Fruit fly (Drosophila melanogaster) whole organism, embryonic: Measurements from ENCODE around the gene CG12448.

Experiments used
- Ada2b ChIP-seq: fragments of 200-800 bp; sonication (Bioruptor generic); IDR thresholded peaks from 2 replicates; pipeline ENCODE4 v1.3.6; 2022; ENCODE audit warnings: missing biosample characterization, missing genetic modification characterization
- CG10321 ChIP-seq: fragments of 200-800 bp; sonication (Bioruptor generic); IDR thresholded peaks from 2 replicates; pipeline ENCODE4 v1.3.6; 2022; ENCODE audit warnings: missing biosample characterization, missing genetic modification characterization
- CG10462 ChIP-seq: fragments of 200-800 bp; sonication (Bioruptor generic); optimal IDR thresholded peaks from 2 replicates; lab custom pipeline; 2016; ENCODE audit warnings: missing biosample characterization, missing genetic modification characterization
- CG10543 ChIP-seq: fragments of 200-800 bp; sonication (Bioruptor generic); optimal IDR thresholded peaks from 3 replicates; lab custom pipeline; 2017; ENCODE audit warnings: missing biosample characterization, mild to moderate bottlenecking, missing genetic modification characterization, moderate library complexity
- CG12236 ChIP-seq: fragments of 200-800 bp; sonication (Bioruptor generic); optimal IDR thresholded peaks from 2 replicates; lab custom pipeline; 2016; ENCODE audit warnings: missing biosample characterization, missing genetic modification characterization
- CG13123 ChIP-seq: fragments of 200-800 bp; sonication (Bioruptor generic); optimal IDR thresholded peaks from 2 replicates; lab custom pipeline; 2016; ENCODE audit warnings: missing biosample characterization, missing genetic modification characterization
- CG15601 ChIP-seq: fragments of 200-800 bp; sonication (Bioruptor generic); optimal IDR thresholded peaks from 3 replicates; lab custom pipeline; 2019; ENCODE audit warnings: missing biosample characterization, mild to moderate bottlenecking, missing genetic modification characterization, moderate library complexity
- CG17328 ChIP-seq: fragments of 200-800 bp; sonication (Bioruptor generic); IDR thresholded peaks from 2 replicates; pipeline ENCODE4 v1.3.6; 2022; ENCODE audit warnings: missing biosample characterization, missing genetic modification characterization
- CG17612 ChIP-seq: fragments of 200-800 bp; sonication (Bioruptor generic); IDR thresholded peaks from 2 replicates; pipeline ENCODE4 v1.3.6; 2022; ENCODE audit warnings: missing biosample characterization, missing genetic modification characterization
- CG17829 ChIP-seq: fragments of 200-800 bp; optimal IDR thresholded peaks from 2 replicates; lab custom pipeline; 2019; ENCODE audit warnings: missing biosample characterization, mild to moderate bottlenecking, missing genetic modification characterization, moderate library complexity
- CG17912 ChIP-seq: fragments of 200-800 bp; sonication (Bioruptor generic); optimal IDR thresholded peaks from 2 replicates; lab custom pipeline; 2018; ENCODE audit warnings: missing biosample characterization, mild to moderate bottlenecking, missing genetic modification characterization
- CG18599 ChIP-seq: fragments of 200-800 bp; sonication (Bioruptor generic); optimal IDR thresholded peaks from 3 replicates; lab custom pipeline; 2017; ENCODE audit warnings: missing biosample characterization, missing genetic modification characterization, mild to moderate bottlenecking, moderate library complexity, missing genetic modification reagents
- CG3847 ChIP-seq: fragments of 200-800 bp; sonication (Bioruptor generic); IDR thresholded peaks from 2 replicates; pipeline ENCODE4 v1.3.6; 2022; ENCODE audit warnings: missing biosample characterization, missing genetic modification characterization
- CG4282 ChIP-seq: fragments of 200-800 bp; sonication (Bioruptor generic); optimal IDR thresholded peaks from 2 replicates; lab custom pipeline; 2016; ENCODE audit warnings: missing biosample characterization, missing genetic modification characterization
- CG4820 ChIP-seq: fragments of 200-800 bp; sonication (Bioruptor generic); optimal IDR thresholded peaks from 3 replicates; lab custom pipeline; 2016; ENCODE audit warnings: missing biosample characterization, missing genetic modification characterization
- CG5245 ChIP-seq: fragments of 200-800 bp; sonication (Bioruptor generic); optimal IDR thresholded peaks from 3 replicates; lab custom pipeline; 2016; ENCODE audit warnings: missing biosample characterization, missing genetic modification characterization
- CG5953 ChIP-seq: fragments of 200-800 bp; sonication (Bioruptor generic); IDR thresholded peaks from 2 replicates; pipeline ENCODE4 v1.3.6; 2022; ENCODE audit warnings: missing biosample characterization, missing genetic modification characterization
- CG7271 ChIP-seq: fragments of 200-800 bp; sonication (Bioruptor generic); optimal IDR thresholded peaks from 2 replicates; lab custom pipeline; 2018; ENCODE audit warnings: missing biosample characterization, mild to moderate bottlenecking, missing genetic modification characterization, moderate library complexity
- CHES-1-like ChIP-seq: fragments of 200-800 bp; sonication (Bioruptor generic); optimal IDR thresholded peaks from 2 replicates; lab custom pipeline; 2016; ENCODE audit warnings: missing biosample characterization, missing genetic modification characterization
- Deaf1 ChIP-seq: fragments of 200-800 bp; optimal IDR thresholded peaks from 3 replicates; lab custom pipeline; 2019; ENCODE audit warnings: missing biosample characterization, mild to moderate bottlenecking, missing genetic modification characterization, moderate library complexity
- Hr78 ChIP-seq, 2 experiments: fragments of 200-800 bp in 1 of 2; fragments of >200 bp in 1 of 2; sonication (Bioruptor generic) in 1 of 2; optimal IDR thresholded peaks; 2 replicates each; lab custom pipeline; 2017 to 2019; ENCODE audit warnings: missing biosample characterization in 2 of 2, missing genetic modification characterization in 2 of 2, mild to moderate bottlenecking in 1 of 2, moderate library complexity in 1 of 2
- Lim3 ChIP-seq: fragments of 200-800 bp; sonication (Bioruptor generic); IDR thresholded peaks from 2 replicates; pipeline ENCODE4 v1.3.6; 2022; ENCODE audit warnings: missing biosample characterization, missing genetic modification characterization
- MBD-R2 ChIP-seq: fragments of 200-800 bp; sonication (Bioruptor generic); IDR thresholded peaks from 2 replicates; pipeline ENCODE4 v1.3.6; 2022; ENCODE audit warnings: missing biosample characterization, missing genetic modification characterization
- Mes4 ChIP-seq: fragments of 200-800 bp; sonication (Bioruptor generic); optimal IDR thresholded peaks from 2 replicates; lab custom pipeline; 2016; ENCODE audit warnings: missing biosample characterization, missing genetic modification characterization
- Mrtf ChIP-seq: fragments of 200-800 bp; sonication (Bioruptor generic); IDR thresholded peaks from 3 replicates; pipeline ENCODE4 v1.3.6; 2022; ENCODE audit warnings: missing biosample characterization, missing genetic modification characterization
- Opbp ChIP-seq: fragments of 200-800 bp; sonication (Bioruptor generic); IDR thresholded peaks from 3 replicates; pipeline ENCODE4 v1.3.6; 2022; ENCODE audit warnings: missing biosample characterization, missing genetic modification characterization; ENCODE audit not compliant: partially characterized antibody
- Ravus ChIP-seq: fragments of 200-800 bp; sonication (Bioruptor generic); IDR thresholded peaks from 2 replicates; pipeline ENCODE4 v1.3.6; 2022; ENCODE audit warnings: missing biosample characterization, missing genetic modification characterization
- Six4 ChIP-seq: fragments of 200-800 bp; sonication (Bioruptor generic); optimal IDR thresholded peaks from 2 replicates; lab custom pipeline; 2016; ENCODE audit warnings: missing biosample characterization, missing genetic modification characterization
- Spps ChIP-seq: fragments of 200-800 bp; sonication (Bioruptor generic); optimal IDR thresholded peaks from 2 replicates; lab custom pipeline; 2018; ENCODE audit warnings: missing biosample characterization, mild to moderate bottlenecking, missing genetic modification characterization
- TFAM ChIP-seq: fragments of 200-800 bp; sonication (Bioruptor generic); optimal IDR thresholded peaks from 2 replicates; lab custom pipeline; 2017; ENCODE audit warnings: missing biosample characterization, missing genetic modification characterization, inconsistent platforms
- Usf ChIP-seq: fragments of 200-800 bp; sonication (Bioruptor generic); optimal IDR thresholded peaks from 2 replicates; lab custom pipeline; 2017; ENCODE audit warnings: missing genotype, missing biosample characterization, missing genetic modification characterization
- Xbp1 ChIP-seq: fragments of 200-800 bp; sonication (Bioruptor generic); optimal IDR thresholded peaks from 3 replicates; lab custom pipeline; 2016; ENCODE audit warnings: missing biosample characterization, mild to moderate bottlenecking, missing genetic modification characterization
- dimm ChIP-seq: fragments of 200-800 bp; sonication (Bioruptor generic); IDR thresholded peaks from 2 replicates; pipeline ENCODE4 v1.3.6; 2022; ENCODE audit warnings: missing biosample characterization, missing genetic modification characterization
- exex ChIP-seq: fragments of 200-800 bp; sonication (Bioruptor generic); optimal IDR thresholded peaks from 4 replicates; lab custom pipeline; 2018; ENCODE audit warnings: missing biosample characterization, mild to moderate bottlenecking, missing genetic modification characterization, moderate library complexity
- fd96Cb ChIP-seq: fragments of 200-800 bp; sonication (Bioruptor generic); optimal IDR thresholded peaks from 2 replicates; lab custom pipeline; 2018; ENCODE audit warnings: missing biosample characterization, mild to moderate bottlenecking, missing genetic modification characterization, moderate library complexity
- fru ChIP-seq: fragments of >200 bp; optimal IDR thresholded peaks from 2 replicates; lab custom pipeline; 2017
- gro ChIP-seq: fragments of 200-800 bp; sonication (Bioruptor generic); optimal IDR thresholded peaks from 2 replicates; lab custom pipeline; 2016; ENCODE audit warnings: missing biosample characterization, missing genetic modification characterization
- her ChIP-seq: fragments of 200-800 bp; sonication (Bioruptor generic); optimal IDR thresholded peaks from 2 replicates; lab custom pipeline; 2016; ENCODE audit warnings: missing biosample characterization, missing genetic modification characterization
- klu ChIP-seq: fragments of 200-800 bp; sonication (Bioruptor generic); IDR thresholded peaks from 2 replicates; pipeline ENCODE4 v1.3.6; 2022; ENCODE audit warnings: missing biosample characterization, missing genetic modification characterization
- luna ChIP-seq: fragments of 200-800 bp; sonication (Bioruptor generic); optimal IDR thresholded peaks from 2 replicates; lab custom pipeline; 2016; ENCODE audit warnings: missing biosample characterization, missing genetic modification characterization
- nerfin-1 ChIP-seq: fragments of 200-800 bp; sonication (Bioruptor generic); optimal IDR thresholded peaks from 3 replicates; lab custom pipeline; 2019; ENCODE audit warnings: missing biosample characterization, mild to moderate bottlenecking, missing genetic modification characterization, moderate library complexity
- pho ChIP-seq: fragments of 200-800 bp; sonication (Bioruptor generic); optimal IDR thresholded peaks from 2 replicates; lab custom pipeline; 2016; ENCODE audit warnings: missing biosample characterization, missing genetic modification characterization
- pnt ChIP-seq: fragments of 200-800 bp; sonication (Bioruptor generic); optimal IDR thresholded peaks from 3 replicates; lab custom pipeline; 2016; ENCODE audit warnings: missing biosample characterization, missing genetic modification characterization
- pros ChIP-seq: fragments of 200-800 bp; sonication (Bioruptor generic); optimal IDR thresholded peaks from 3 replicates; lab custom pipeline; 2019; ENCODE audit warnings: missing biosample characterization, mild to moderate bottlenecking, missing genetic modification characterization, moderate library complexity
- rib ChIP-seq: fragments of 200-800 bp; sonication (Bioruptor generic); IDR thresholded peaks from 2 replicates; pipeline ENCODE4 v1.3.6; 2022; ENCODE audit warnings: missing biosample characterization, missing genetic modification characterization
- salm ChIP-seq: fragments of 200-800 bp; sonication (Bioruptor generic); optimal IDR thresholded peaks from 2 replicates; lab custom pipeline; 2018; ENCODE audit warnings: missing biosample characterization, mild to moderate bottlenecking, missing genetic modification characterization
- sob ChIP-seq: fragments of 200-800 bp; sonication (Bioruptor generic); IDR thresholded peaks from 2 replicates; pipeline ENCODE4 v1.3.6; 2022; ENCODE audit warnings: missing biosample characterization, missing genetic modification characterization
- sug ChIP-seq: fragments of 200-800 bp; optimal IDR thresholded peaks from 2 replicates; lab custom pipeline; 2019; ENCODE audit warnings: missing biosample characterization, mild to moderate bottlenecking, missing genetic modification characterization, moderate library complexity
- tio ChIP-seq: fragments of 200-800 bp; sonication (Bioruptor generic); optimal IDR thresholded peaks from 2 replicates; lab custom pipeline; 2017; ENCODE audit warnings: missing biosample characterization, missing genetic modification characterization, inconsistent platforms
- vfl ChIP-seq: fragments of 200-800 bp; sonication (Bioruptor generic); optimal IDR thresholded peaks from 2 replicates; lab custom pipeline; 2016; ENCODE audit warnings: missing biosample characterization, missing genetic modification characterization
- zen ChIP-seq: fragments of 200-800 bp; sonication (Bioruptor generic); optimal IDR thresholded peaks from 3 replicates; lab custom pipeline; 2018; ENCODE audit warnings: missing biosample characterization, mild to moderate bottlenecking, missing genetic modification characterization, moderate library complexity

Gene CG12448

DNA sequence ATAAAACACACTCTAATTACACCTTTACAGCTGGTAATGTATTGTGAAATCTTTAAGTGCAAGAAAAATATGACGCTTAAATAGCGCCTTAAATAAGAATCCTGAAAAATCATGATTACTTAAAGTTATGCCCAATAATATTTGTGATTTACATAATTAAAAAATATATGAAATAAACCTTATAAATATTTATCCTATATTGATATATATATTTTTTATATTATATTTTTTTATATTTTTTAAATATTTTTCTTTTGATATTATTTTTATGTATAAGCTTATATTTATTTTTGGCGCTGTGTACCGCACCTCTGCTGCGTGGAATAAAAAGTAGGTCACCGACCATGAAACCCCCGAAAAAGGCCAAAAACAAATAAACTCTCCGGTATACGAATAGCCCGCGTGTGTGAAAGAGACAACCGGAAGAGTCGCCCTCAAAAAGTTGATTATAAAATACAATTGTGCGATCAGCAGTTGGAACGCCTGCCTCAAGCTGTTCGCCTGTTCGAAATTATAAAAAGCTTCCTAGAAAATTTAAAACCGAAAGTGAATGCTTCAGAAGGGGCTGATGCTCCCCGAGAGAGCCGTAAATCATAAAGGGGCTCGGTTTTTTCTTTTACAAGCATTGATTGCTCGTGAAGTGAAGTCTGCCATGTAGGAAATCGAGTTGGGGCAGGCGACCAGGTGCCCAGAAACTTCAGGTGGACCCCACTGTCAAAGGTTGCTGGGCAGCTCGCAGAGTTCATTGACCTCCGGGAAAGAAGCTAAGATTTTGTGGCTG is 32.6 kb upstream of the CG12448 start (continued):
- TF ChIP-seq Usf (GFP tag; lab: Kevin White, UChicago) (no peak), nerfin-1 (tag; lab: Kevin White, UChicago) (peak; percentile 5), Ada2b (no peak), sob (GFP tag; lab: Robert Waterston, UW) (peak; percentile 40), vfl (no peak), rib (GFP tag; lab: Robert Waterston, UW) (0 out of 2 replicates have a peak, but pooled peaks have one; percentile 22), MBD-R2 (GFP tag; lab: Robert Waterston, UW) (no peak), CG15601 (tag; lab: Kevin White, UChicago) (peak; percentile 26), TFAM (GFP tag; lab: Kevin White, UChicago) (no peak), Mrtf (GFP tag; lab: Robert Waterston, UW) (no peak), Opbp (GFP tag; lab: Robert Waterston, UW) (no peak), CG17829 (tag; lab: Kevin White, UChicago) (peak; percentile 71), gro (GFP tag; lab: Kevin White, UChicago) (peak; percentile 60), Deaf1 (tag; lab: Kevin White, UChicago) (peak; percentile 71), CG12236 (no peak), Lim3 (no peak), CG3847 (GFP tag; lab: Robert Waterston, UW) (no peak), zen (tag; lab: Kevin White, UChicago) (no peak), Hr78 (GFP tag; optimal IDR thresholded peaks at IDR 0.05; lab: Kevin White, UChicago) (peak in 1 of 2 experiments; percentile 95), salm (peak; percentile 55), klu (GFP tag; lab: Robert Waterston, UW) (no peak), Mes4 (GFP tag; lab: Kevin White, UChicago) (no peak), CG17328 (GFP tag; lab: Robert Waterston, UW) (no peak; the same call in 1 of the 2 replicates), CG5245 (GFP tag; lab: Kevin White, UChicago) (no peak), tio (GFP tag; lab: Kevin White, UChicago) (no peak), luna (GFP tag; lab: Kevin White, UChicago) (no peak), Ravus (GFP tag; lab: Robert Waterston, UW) (no peak), CG13123 (GFP tag; lab: Kevin White, UChicago) (no peak), CG5953 (GFP tag; lab: Robert Waterston, UW) (no peak), dimm (GFP tag; lab: Robert Waterston, UW) (no peak), Spps (tag; lab: Kevin White, UChicago) (peak; percentile 20), fd96Cb (peak; percentile 74), fru (lab: Kevin White, UChicago) (no peak), CG4820 (GFP tag; lab: Kevin White, UChicago) (no peak), CG7271 (tag; lab: Kevin White, UChicago) (no peak), CG10321 (peak; percentile 95), exex (tag; lab: Kevin White, UChicago) (peak; percentile 72), Six4 (GFP tag; lab: Kevin White, UChicago) (peak; percentile 6), her (GFP tag; lab: Kevin White, UChicago) (no peak), pros (GFP tag; lab: Kevin White, UChicago) (peak; percentile 84), CG10543 (GFP tag; lab: Kevin White, UChicago) (peak; percentile 91), CG10462 (GFP tag; lab: Kevin White, UChicago) (no peak), CHES-1-like (GFP tag; lab: Kevin White, UChicago) (no peak), Xbp1 (GFP tag; lab: Kevin White, UChicago) (peak; percentile 1), pho (GFP tag; lab: Kevin White, UChicago) (no peak), pnt (GFP tag; lab: Kevin White, UChicago) (no peak), CG17912 (GFP tag; lab: Kevin White, UChicago) (peak; percentile 19), sug (tag; lab: Kevin White, UChicago) (peak; percentile 93), CG17612 (GFP tag; lab: Robert Waterston, UW) (no peak), CG18599 (GFP tag; lab: Kevin White, UChicago) (peak; percentile 43), CG4282 (GFP tag; lab: Kevin White, UChicago) (no peak)
